Worm (Caenorhabditis elegans): ENCODE results near the gene F53A9.7.

DNA sequence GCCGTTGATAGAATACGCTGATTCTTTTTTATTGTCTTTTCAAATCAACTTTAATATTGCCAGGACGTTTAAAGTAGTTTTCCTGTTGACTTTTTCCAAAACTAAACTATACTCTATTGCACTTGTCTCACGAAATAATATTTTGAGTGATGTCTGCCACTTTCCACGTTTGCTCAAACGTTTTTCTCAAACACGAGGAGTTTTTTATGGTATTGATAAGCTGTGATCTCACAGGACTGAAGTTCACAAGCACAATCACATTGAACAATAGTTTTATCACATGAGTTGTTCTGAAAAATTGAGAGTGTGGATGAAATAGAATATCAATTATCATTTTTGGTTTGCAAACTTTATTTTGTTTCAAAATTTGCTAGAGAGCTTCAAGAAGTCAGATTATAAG is 3.2 kb upstream of the F53A9.7 start:
- TF ChIP-seq let-607 (tag; optimal IDR thresholded peaks at IDR 0.05) (peak in 1 of 2 experiments; percentile 1), Y79H2A.3 (GFP tag; conservative IDR thresholded peaks at IDR 0.05) (no peak), cebp-2 (GFP tag; IDR thresholded peaks at IDR 0.05) (no peak), mel-28 (tag; optimal IDR thresholded peaks at IDR 0.05; ENCODE audit: borderline replicate concordance) (no peak), K12H6.12 (tag; optimal IDR thresholded peaks at IDR 0.05) (no peak), tbx-9 (tag; optimal IDR thresholded peaks at IDR 0.05; ENCODE audit: borderline replicate concordance) (no peak), snpc-4 (GFP tag; optimal IDR thresholded peaks at IDR 0.05) (no peak), snpc-4 (tag; optimal IDR thresholded peaks at IDR 0.05) (no peak), ztf-18 (tag; optimal IDR thresholded peaks at IDR 0.05) (no peak), ztf-26 (tag; optimal IDR thresholded peaks at IDR 0.05) (no peak), pha-4 (tag; optimal IDR thresholded peaks at IDR 0.05) (no peak), nfyb-1 (GFP tag; IDR thresholded peaks at IDR 0.05) (no peak), nfya-1 (tag; optimal IDR thresholded peaks at IDR 0.05; ENCODE audit: borderline replicate concordance, insufficient read depth) (no peak), lir-1 (GFP tag; conservative IDR thresholded peaks at IDR 0.05) (no peak)

Measured in whole organism, young adult.